Fruit fly (Drosophila melanogaster): ENCODE measurements around the gene CG7091.
A peak's percentile ranks its signal among the peaks of the same experiment; 100 is the strongest.

Gene CG7091

DNA sequence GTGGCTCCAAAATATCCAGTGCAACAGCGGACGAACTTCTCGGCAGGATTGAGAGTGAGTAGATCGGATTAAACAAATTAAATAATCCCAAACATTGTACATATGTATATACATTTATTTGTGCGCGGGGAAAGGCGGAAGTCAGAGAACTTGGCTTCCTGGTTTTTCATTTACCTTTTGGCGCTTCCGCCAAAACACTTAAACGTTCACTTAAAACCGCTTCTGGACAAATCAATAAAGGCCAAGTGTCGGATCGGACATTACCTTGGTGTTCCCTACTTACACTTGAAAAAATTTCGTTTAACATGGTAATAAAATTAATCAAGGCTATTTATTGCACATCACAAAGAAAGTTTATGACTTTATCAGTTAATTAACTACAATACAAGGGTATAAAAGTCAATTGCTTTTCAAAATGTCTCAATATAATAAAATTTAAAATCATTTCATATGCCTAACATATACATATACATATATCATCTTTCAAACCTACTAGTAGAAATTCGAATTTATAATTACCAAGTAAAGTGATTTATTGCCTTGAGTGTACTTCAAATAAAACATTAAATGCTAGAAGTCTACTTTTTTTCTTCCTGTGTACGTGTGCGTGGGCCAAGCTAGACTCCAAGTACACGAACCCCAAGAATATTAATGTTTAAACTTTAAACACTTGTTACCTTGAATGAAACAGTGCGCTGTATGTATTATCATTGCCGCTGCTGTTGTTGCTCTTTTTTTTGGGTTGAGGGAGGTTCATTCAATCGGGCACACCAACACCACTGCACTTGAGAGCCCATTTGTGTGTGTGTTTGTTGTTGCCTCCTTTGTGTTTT lies 3.8 kb downstream of the CG7091 start:
- peak; percentile 28 for TF ChIP-seq dmrt93B (GFP tag; optimal IDR thresholded peaks at IDR 0.05)
- peak; percentile 69 for TF ChIP-seq HLH106 (tag; optimal IDR thresholded peaks at IDR 0.05)
- TF ChIP-seq Abd-B (GFP tag; optimal IDR thresholded peaks at IDR 0.05): no peak
- TF ChIP-seq br (GFP tag; optimal IDR thresholded peaks at IDR 0.05): no peak
- TF ChIP-seq h (GFP tag; optimal IDR thresholded peaks at IDR 0.05): peak; percentile 40
- peak; percentile 18 for TF ChIP-seq psq (GFP tag; optimal IDR thresholded peaks at IDR 0.05)
- TF ChIP-seq usp (GFP tag; optimal IDR thresholded peaks at IDR 0.05): no peak
- TF ChIP-seq lola (GFP tag; optimal IDR thresholded peaks at IDR 0.05): no peak
- TF ChIP-seq woc (GFP tag; optimal IDR thresholded peaks at IDR 0.05): no peak
- peak; percentile 22 for TF ChIP-seq ey (GFP tag; optimal IDR thresholded peaks at IDR 0.05)
- TF ChIP-seq dsf (GFP tag; optimal IDR thresholded peaks at IDR 0.05; ENCODE audit: borderline replicate concordance): no peak
- peak in 1 of 2 experiments; percentile 72 for TF ChIP-seq foxo (GFP tag; optimal IDR thresholded peaks at IDR 0.05)
- peak; percentile 37 for TF ChIP-seq brk (GFP tag; optimal IDR thresholded peaks at IDR 0.05)
- no peak for TF ChIP-seq Rel (GFP tag; optimal IDR thresholded peaks at IDR 0.05)
- TF ChIP-seq Rel (tag; optimal IDR thresholded peaks at IDR 0.05): no peak
- TF ChIP-seq GATAd (GFP tag; optimal IDR thresholded peaks at IDR 0.05): no peak
- peak; percentile 31 for TF ChIP-seq CG9705 (GFP tag; optimal IDR thresholded peaks at IDR 0.05)
- TF ChIP-seq tai (GFP tag; optimal IDR thresholded peaks at IDR 0.05): no peak
- peak; percentile 74 for TF ChIP-seq Sp1 (GFP tag; optimal IDR thresholded peaks at IDR 0.05)
- peak; percentile 46 for TF ChIP-seq rgr (GFP tag; optimal IDR thresholded peaks at IDR 0.05)
- TF ChIP-seq Myc (optimal IDR thresholded peaks at IDR 0.05): no peak
- TF ChIP-seq pan (optimal IDR thresholded peaks at IDR 0.05): no peak
- TF ChIP-seq Jra (GFP tag; optimal IDR thresholded peaks at IDR 0.05): no peak
- no peak for TF ChIP-seq CrebA (GFP tag; optimal IDR thresholded peaks at IDR 0.05; ENCODE audit: borderline replicate concordance)
- TF ChIP-seq Hr83 (GFP tag; optimal IDR thresholded peaks at IDR 0.05; ENCODE audit: poor library complexity, severe bottlenecking): peak; percentile 36
- no peak for TF ChIP-seq sage (GFP tag; optimal IDR thresholded peaks at IDR 0.05)
- TF ChIP-seq Vsx2 (GFP tag; optimal IDR thresholded peaks at IDR 0.05; ENCODE audit: partially characterized antibody): no peak
- TF ChIP-seq jim (GFP tag; optimal IDR thresholded peaks at IDR 0.05): peak; percentile 64
- TF ChIP-seq Hnf4 (GFP tag; optimal IDR thresholded peaks at IDR 0.05): no peak
- no peak for TF ChIP-seq Mio (GFP tag; optimal IDR thresholded peaks at IDR 0.05)
- no peak for TF ChIP-seq Dfd (GFP tag; optimal IDR thresholded peaks at IDR 0.05)
- peak; percentile 27 for TF ChIP-seq CG32264 (GFP tag; optimal IDR thresholded peaks at IDR 0.05)
- TF ChIP-seq Dif (GFP tag; optimal IDR thresholded peaks at IDR 0.05; ENCODE audit: partially characterized antibody): no peak
- peak; percentile 63 for TF ChIP-seq fru (GFP tag; optimal IDR thresholded peaks at IDR 0.05)
- TF ChIP-seq dl (GFP tag; optimal IDR thresholded peaks at IDR 0.05; ENCODE audit: insufficient read depth in 1 of 2, partially characterized antibody in 2 of 2): no peak
- TF ChIP-seq OdsH (GFP tag; optimal IDR thresholded peaks at IDR 0.05): no peak
- peak; percentile 33 for TF ChIP-seq sv (GFP tag; optimal IDR thresholded peaks at IDR 0.05)
- no peak for TF ChIP-seq Hr78 (GFP tag; optimal IDR thresholded peaks at IDR 0.05)
- TF ChIP-seq N (GFP tag; optimal IDR thresholded peaks at IDR 0.05): peak; percentile 33

DNA sequence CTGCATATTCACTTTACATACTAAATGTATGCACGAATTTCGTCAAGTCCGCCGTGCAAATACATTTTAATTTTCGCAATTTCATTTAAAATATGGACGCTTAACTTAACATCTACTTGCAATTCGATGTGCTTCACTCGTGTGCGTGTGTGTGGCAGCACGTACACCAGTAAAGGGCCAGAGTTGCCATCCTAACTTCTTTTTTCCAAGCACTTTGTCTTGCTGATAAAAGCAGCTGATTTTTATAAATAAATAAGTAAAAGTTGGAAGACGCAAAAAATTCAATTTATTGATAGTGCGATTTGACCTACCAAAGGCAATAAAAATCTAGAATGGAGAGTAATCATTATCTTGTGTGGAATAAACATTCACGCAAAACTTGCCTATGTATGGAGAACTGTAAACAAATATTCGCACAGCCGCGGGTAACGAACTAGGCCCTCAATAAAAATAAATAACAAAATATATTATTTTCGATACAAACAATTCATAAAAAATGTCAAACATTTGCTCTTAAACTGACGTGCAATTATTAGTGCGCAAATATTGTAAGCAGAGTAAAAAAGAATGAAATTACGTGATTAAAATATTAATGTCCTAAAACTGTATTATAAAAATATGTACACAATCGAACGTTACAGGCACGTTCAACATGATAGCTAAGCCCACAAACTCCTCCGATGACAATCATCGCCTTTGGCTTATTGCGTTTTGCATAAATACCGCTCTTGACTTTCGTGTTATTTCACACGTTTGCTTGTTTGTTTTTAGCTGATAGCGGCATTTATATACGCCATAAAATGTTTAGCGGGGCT lies 4.6 kb downstream of the CG7091 start:
- peak in 1 of 2 experiments; percentile 65 for TF ChIP-seq foxo (GFP tag; optimal IDR thresholded peaks at IDR 0.05)
- TF ChIP-seq Myc (optimal IDR thresholded peaks at IDR 0.05): no peak
- TF ChIP-seq HLH106 (tag; optimal IDR thresholded peaks at IDR 0.05): peak; percentile 70
- no peak for TF ChIP-seq CG32264 (GFP tag; optimal IDR thresholded peaks at IDR 0.05)
- TF ChIP-seq fru (GFP tag; optimal IDR thresholded peaks at IDR 0.05): peak; percentile 63
- TF ChIP-seq rgr (GFP tag; optimal IDR thresholded peaks at IDR 0.05): peak; percentile 67
- TF ChIP-seq OdsH (GFP tag; optimal IDR thresholded peaks at IDR 0.05): peak; percentile 62
- TF ChIP-seq lola (GFP tag; optimal IDR thresholded peaks at IDR 0.05): no peak
- peak; percentile 33 for TF ChIP-seq CG9705 (GFP tag; optimal IDR thresholded peaks at IDR 0.05)
- TF ChIP-seq dl (GFP tag; optimal IDR thresholded peaks at IDR 0.05; ENCODE audit: insufficient read depth in 1 of 2, partially characterized antibody in 2 of 2): no peak
- TF ChIP-seq Hnf4 (GFP tag; optimal IDR thresholded peaks at IDR 0.05): peak; percentile 24
- TF ChIP-seq Mio (GFP tag; optimal IDR thresholded peaks at IDR 0.05): no peak
- no peak for TF ChIP-seq jim (GFP tag; optimal IDR thresholded peaks at IDR 0.05)
- no peak for TF ChIP-seq Hr78 (GFP tag; optimal IDR thresholded peaks at IDR 0.05)
- TF ChIP-seq Dif (GFP tag; optimal IDR thresholded peaks at IDR 0.05; ENCODE audit: partially characterized antibody): no peak
- TF ChIP-seq Jra (GFP tag; optimal IDR thresholded peaks at IDR 0.05): no peak
- TF ChIP-seq Abd-B (GFP tag; optimal IDR thresholded peaks at IDR 0.05): no peak
- no peak for TF ChIP-seq dmrt93B (GFP tag; optimal IDR thresholded peaks at IDR 0.05)
- no peak for TF ChIP-seq CrebA (GFP tag; optimal IDR thresholded peaks at IDR 0.05; ENCODE audit: borderline replicate concordance)
- no peak for TF ChIP-seq tai (GFP tag; optimal IDR thresholded peaks at IDR 0.05)
- TF ChIP-seq Hr83 (GFP tag; optimal IDR thresholded peaks at IDR 0.05; ENCODE audit: poor library complexity, severe bottlenecking): peak; percentile 30
- no peak for TF ChIP-seq Rel (GFP tag; optimal IDR thresholded peaks at IDR 0.05)
- TF ChIP-seq Rel (tag; optimal IDR thresholded peaks at IDR 0.05): peak; percentile 54
- TF ChIP-seq Vsx2 (GFP tag; optimal IDR thresholded peaks at IDR 0.05; ENCODE audit: partially characterized antibody): no peak
- TF ChIP-seq usp (GFP tag; optimal IDR thresholded peaks at IDR 0.05): no peak
- TF ChIP-seq sage (GFP tag; optimal IDR thresholded peaks at IDR 0.05): peak; percentile 43
- TF ChIP-seq psq (GFP tag; optimal IDR thresholded peaks at IDR 0.05): peak; percentile 60
- peak; percentile 59 for TF ChIP-seq woc (GFP tag; optimal IDR thresholded peaks at IDR 0.05)
- TF ChIP-seq br (GFP tag; optimal IDR thresholded peaks at IDR 0.05): peak; percentile 38
- TF ChIP-seq Sp1 (GFP tag; optimal IDR thresholded peaks at IDR 0.05): peak; percentile 61
- TF ChIP-seq pan (optimal IDR thresholded peaks at IDR 0.05): no peak
- no peak for TF ChIP-seq GATAd (GFP tag; optimal IDR thresholded peaks at IDR 0.05)
- TF ChIP-seq dsf (GFP tag; optimal IDR thresholded peaks at IDR 0.05; ENCODE audit: borderline replicate concordance): no peak
- TF ChIP-seq sv (GFP tag; optimal IDR thresholded peaks at IDR 0.05): peak; percentile 47
- peak; percentile 62 for TF ChIP-seq h (GFP tag; optimal IDR thresholded peaks at IDR 0.05)
- TF ChIP-seq Dfd (GFP tag; optimal IDR thresholded peaks at IDR 0.05): no peak
- TF ChIP-seq ey (GFP tag; optimal IDR thresholded peaks at IDR 0.05): peak; percentile 43
